Worm (Caenorhabditis elegans): ENCODE data around the gene K01D12.1.

Gene K01D12.1

ce11 chrV:12417277-12417676 lies 39.9 kb downstream of the K01D12.1 start, which contains the start of gene cdr-3:
Gene cdr-3 (minus strand): TSS chrV:12417377.
- no peak for TF ChIP-seq cebp-1 (GFP tag; IDR thresholded peaks at IDR 0.05)
- TF ChIP-seq cebp-1 (tag; optimal IDR thresholded peaks at IDR 0.05) = no peak
- no peak for TF ChIP-seq somi-1 (GFP tag; optimal IDR thresholded peaks at IDR 0.05)
- no peak for TF ChIP-seq madf-6 (GFP tag; IDR thresholded peaks at IDR 0.05)
- TF ChIP-seq ceh-79 (tag; optimal IDR thresholded peaks at IDR 0.05) = no peak
- no peak for TF ChIP-seq akir-1 (GFP tag; optimal IDR thresholded peaks at IDR 0.05)
- no peak for TF ChIP-seq hmg-20 (GFP tag; IDR thresholded peaks at IDR 0.05)
- TF ChIP-seq F37B4.10 (GFP tag; IDR thresholded peaks at IDR 0.05) = no peak
- TF ChIP-seq dox-1 (GFP tag; IDR thresholded peaks at IDR 0.05) = no peak
- TF ChIP-seq sea-2 (GFP tag; IDR thresholded peaks at IDR 0.05) = no peak
- TF ChIP-seq zfh-2 (GFP tag; conservative IDR thresholded peaks at IDR 0.05) = no peak
- TF ChIP-seq madf-10 (tag; optimal IDR thresholded peaks at IDR 0.05) = no peak
- no peak for TF ChIP-seq B0336.3 (GFP tag; IDR thresholded peaks at IDR 0.05)
- TF ChIP-seq ZK185.1 (tag; optimal IDR thresholded peaks at IDR 0.05; ENCODE audit: poor library complexity, severe bottlenecking) = no peak
- TF ChIP-seq nhr-179 (tag; optimal IDR thresholded peaks at IDR 0.05) = no peak
- TF ChIP-seq aptf-3 (GFP tag; IDR thresholded peaks at IDR 0.05) = no peak
- TF ChIP-seq F55B11.4 (tag; optimal IDR thresholded peaks at IDR 0.05; ENCODE audit: borderline replicate concordance, insufficient read depth) = no peak
- no peak for TF ChIP-seq Y56A3A.18 (GFP tag; IDR thresholded peaks at IDR 0.05)
- TF ChIP-seq F57A8.1 (GFP tag; optimal IDR thresholded peaks at IDR 0.05) = no peak

ce11 chrV:12418292-12418691 lies 40.9 kb downstream of the K01D12.1 start, which contains the start of gene C54D10.3:
Gene C54D10.3 (plus strand): TSS chrV:12418592.
- no peak for TF ChIP-seq mcd-1 (GFP tag; IDR thresholded peaks at IDR 0.05)
- TF ChIP-seq C06A6.2 (GFP tag; conservative IDR thresholded peaks at IDR 0.05) = no peak
- no peak for TF ChIP-seq snpc-1.3 (tag; optimal IDR thresholded peaks at IDR 0.05; ENCODE audit: insufficient read depth)
- TF ChIP-seq ZK185.1 (tag; optimal IDR thresholded peaks at IDR 0.05; ENCODE audit: poor library complexity, severe bottlenecking) = no peak
- no peak for TF ChIP-seq cebp-1 (GFP tag; IDR thresholded peaks at IDR 0.05)
- no peak for TF ChIP-seq cebp-1 (tag; optimal IDR thresholded peaks at IDR 0.05)

ce11 chrV:12420843-12421242 lies 43.5 kb downstream of the K01D12.1 start, which contains the start of gene C54D10.4:
Gene C54D10.4 (minus strand): TSS chrV:12420943.
- TF ChIP-seq athp-1 (tag; optimal IDR thresholded peaks at IDR 0.05) (no peak), attf-6 (GFP tag; IDR thresholded peaks at IDR 0.05) (no peak), nfya-1 (tag; optimal IDR thresholded peaks at IDR 0.05; ENCODE audit: borderline replicate concordance, insufficient read depth) (no peak), tlf-1 (GFP tag; optimal IDR thresholded peaks at IDR 0.05) (no peak), aptf-2 (GFP tag; conservative IDR thresholded peaks at IDR 0.05) (no peak), F33H1.4 (GFP tag; IDR thresholded peaks at IDR 0.05) (no peak), madf-10 (tag; optimal IDR thresholded peaks at IDR 0.05) (no peak), nhr-179 (tag; optimal IDR thresholded peaks at IDR 0.05) (no peak), nfya-2 (GFP tag; IDR thresholded peaks at IDR 0.05) (no peak), Y67H2A.10 (GFP tag; conservative IDR thresholded peaks at IDR 0.05) (no peak)

ce11 chrV:12421360-12421759 lies 44.0 kb downstream of the K01D12.1 start:
- TF ChIP-seq B0019.2 (GFP tag; conservative IDR thresholded peaks at IDR 0.05) (no peak), nfya-1 (tag; optimal IDR thresholded peaks at IDR 0.05; ENCODE audit: borderline replicate concordance, insufficient read depth) (no peak), ztf-26 (tag; optimal IDR thresholded peaks at IDR 0.05) (no peak), ekl-4 (GFP tag; IDR thresholded peaks at IDR 0.05) (no peak), Y56A3A.18 (GFP tag; IDR thresholded peaks at IDR 0.05) (no peak), pbrm-1 (GFP tag; IDR thresholded peaks at IDR 0.05) (no peak), aptf-3 (GFP tag; IDR thresholded peaks at IDR 0.05) (no peak), hmg-1.2 (GFP tag; IDR thresholded peaks at IDR 0.05) (no peak)

All from whole organism, young adult.